Worm (Caenorhabditis elegans): ENCODE data around the gene skr-16.

ce11 chrIV:7167983-7168760, at the start of gene skr-16:
- TF ChIP-seq nhr-12 (tag; optimal IDR thresholded peaks at IDR 0.05), result no peak
- TF ChIP-seq ama-1 (optimal IDR thresholded peaks at IDR 0.05), result no peak
- peak; percentile 1 for TF ChIP-seq lin-13 (GFP tag; optimal IDR thresholded peaks at IDR 0.05)
- no peak for TF ChIP-seq nhr-77 (tag; optimal IDR thresholded peaks at IDR 0.05)
- TF ChIP-seq mbf-1 (tag; optimal IDR thresholded peaks at IDR 0.05), result no peak
- no peak for TF ChIP-seq skn-1 (tag; optimal IDR thresholded peaks at IDR 0.05)
- no peak for TF ChIP-seq peb-1 (tag; optimal IDR thresholded peaks at IDR 0.05)
- TF ChIP-seq lin-11 (tag; optimal IDR thresholded peaks at IDR 0.05), result no peak
- TF ChIP-seq ceh-16 (tag; optimal IDR thresholded peaks at IDR 0.05), result no peak
- TF ChIP-seq aly-2 (tag; optimal IDR thresholded peaks at IDR 0.05), result no peak
- no peak for TF ChIP-seq blmp-1 (tag; optimal IDR thresholded peaks at IDR 0.05; ENCODE audit: insufficient read depth)

Data from whole organism, L2 larva.